Fruit fly (Drosophila melanogaster) whole organism, adult: ENCODE data around the gene CG32264.

Experiments used
- CG11617 ChIP-seq: fragments of 200-800 bp; sonication (Bioruptor generic); optimal IDR thresholded peaks from 2 replicates; lab custom pipeline; 2017; ENCODE audit warnings: mild to moderate bottlenecking, missing biosample characterization, missing genetic modification reagents, missing genetic modification characterization
- CG12768 ChIP-seq: fragments of 200-800 bp; sonication (Bioruptor generic); optimal IDR thresholded peaks from 2 replicates; lab custom pipeline; 2017; ENCODE audit warnings: missing biosample characterization, missing genetic modification characterization, mild to moderate bottlenecking, moderate library complexity, missing genetic modification reagents
- CG14711 ChIP-seq: fragments of 200-800 bp; sonication (Bioruptor generic); optimal IDR thresholded peaks from 2 replicates; lab custom pipeline; 2018; ENCODE audit warnings: missing biosample characterization, mild to moderate bottlenecking, missing genetic modification characterization, moderate library complexity
- CG1620 ChIP-seq: fragments of 200-800 bp; sonication (Bioruptor generic); optimal IDR thresholded peaks from 2 replicates; lab custom pipeline; 2016; ENCODE audit warnings: missing biosample characterization, missing genetic modification characterization
- CG33017 ChIP-seq: fragments of 200-800 bp; sonication (Bioruptor generic); optimal IDR thresholded peaks from 2 replicates; lab custom pipeline; 2018; ENCODE audit warnings: missing biosample characterization, mild to moderate bottlenecking, missing genetic modification characterization, moderate library complexity
- CG5204 ChIP-seq: fragments of 200-800 bp; sonication (Bioruptor generic); optimal IDR thresholded peaks from 2 replicates; lab custom pipeline; 2016; ENCODE audit warnings: missing biosample characterization, missing genetic modification characterization
- CG7045 ChIP-seq: fragments of 200-800 bp; sonication (Bioruptor generic); optimal IDR thresholded peaks from 2 replicates; lab custom pipeline; 2017; ENCODE audit warnings: missing biosample characterization, mild to moderate bottlenecking, missing genetic modification characterization
- CG7101 ChIP-seq: fragments of 200-800 bp; sonication (Bioruptor generic); optimal IDR thresholded peaks from 2 replicates; lab custom pipeline; 2018; ENCODE audit warnings: missing biosample characterization, mild to moderate bottlenecking, missing genetic modification characterization, moderate library complexity
- Clk ChIP-seq: fragments of 200-800 bp; sonication (Bioruptor generic); optimal IDR thresholded peaks from 2 replicates; lab custom pipeline; 2017; ENCODE audit warnings: missing biosample characterization, missing genetic modification characterization
- Crg-1 ChIP-seq: fragments of 200-800 bp; sonication (Bioruptor generic); optimal IDR thresholded peaks from 2 replicates; lab custom pipeline; 2016; ENCODE audit warnings: missing biosample characterization, missing genetic modification characterization
- Hr96 ChIP-seq: fragments of 200-800 bp; sonication (Bioruptor generic); optimal IDR thresholded peaks from 2 replicates; lab custom pipeline; 2016; ENCODE audit warnings: missing biosample characterization, missing genetic modification characterization
- Mnt ChIP-seq: fragments of 200-800 bp; sonication (Bioruptor generic); optimal IDR thresholded peaks from 2 replicates; lab custom pipeline; 2016; ENCODE audit warnings: missing biosample characterization, mild to moderate bottlenecking, missing genetic modification characterization
- bab1 ChIP-seq: fragments of 200-800 bp; sonication (Bioruptor generic); optimal IDR thresholded peaks from 3 replicates; lab custom pipeline; 2019; ENCODE audit warnings: missing biosample characterization, mild to moderate bottlenecking, missing genetic modification characterization, moderate library complexity
- cic ChIP-seq: fragments of 200-800 bp; sonication (Bioruptor generic); optimal IDR thresholded peaks from 2 replicates; lab custom pipeline; 2017; ENCODE audit warnings: missing biosample characterization, mild to moderate bottlenecking, missing genetic modification characterization, moderate library complexity
- cnc ChIP-seq, 2 experiments: fragments of >200 bp; optimal IDR thresholded peaks; 2 replicates each; lab custom pipeline; 2017
- kay ChIP-seq: fragments of 200-800 bp; sonication (Bioruptor generic); peaks from one replicate; lab custom pipeline; 2016; ENCODE audit warnings: missing biosample characterization, missing genetic modification characterization, borderline replicate concordance
- ovo ChIP-seq: fragments of 200-800 bp; sonication (Bioruptor generic); optimal IDR thresholded peaks from 2 replicates; lab custom pipeline; 2016; ENCODE audit warnings: missing biosample characterization, missing genetic modification characterization
- pad ChIP-seq: fragments of 200-800 bp; sonication (Bioruptor generic); optimal IDR thresholded peaks from 3 replicates; lab custom pipeline; 2017; ENCODE audit warnings: missing biosample characterization, missing genetic modification characterization, mild to moderate bottlenecking, moderate library complexity, missing genetic modification reagents
- tj ChIP-seq: fragments of 200-800 bp; sonication (Bioruptor generic); optimal IDR thresholded peaks from 3 replicates; lab custom pipeline; 2017; ENCODE audit warnings: missing biosample characterization, mild to moderate bottlenecking, missing genetic modification characterization, moderate library complexity
- toe ChIP-seq: fragments of 200-800 bp; sonication (Bioruptor generic); optimal IDR thresholded peaks from 2 replicates; lab custom pipeline; 2016; ENCODE audit warnings: missing biosample characterization, missing genetic modification characterization

Gene CG32264

DNA sequence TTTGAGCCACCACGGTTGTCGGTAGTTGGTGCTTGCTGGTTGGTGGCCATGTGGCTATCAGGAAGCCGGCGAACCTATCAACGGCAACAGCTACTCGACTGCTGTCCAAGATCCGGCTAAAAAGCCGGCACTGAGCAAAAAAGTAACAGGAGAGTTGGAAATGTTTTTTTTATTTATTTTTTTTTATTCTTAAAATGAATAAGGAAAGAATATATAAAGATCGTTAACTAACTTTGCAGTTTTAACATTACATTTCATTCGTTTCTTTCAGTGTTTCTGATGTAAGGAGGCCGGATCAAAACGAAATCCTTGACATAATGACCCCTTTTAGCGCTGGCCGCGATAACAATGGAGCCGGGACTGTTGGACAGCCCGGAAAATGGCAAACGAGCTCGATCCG is 122.3 kb downstream of the CG32264 start:
- TF ChIP-seq tj (GFP tag; lab: Kevin White, UChicago) = no peak

DNA sequence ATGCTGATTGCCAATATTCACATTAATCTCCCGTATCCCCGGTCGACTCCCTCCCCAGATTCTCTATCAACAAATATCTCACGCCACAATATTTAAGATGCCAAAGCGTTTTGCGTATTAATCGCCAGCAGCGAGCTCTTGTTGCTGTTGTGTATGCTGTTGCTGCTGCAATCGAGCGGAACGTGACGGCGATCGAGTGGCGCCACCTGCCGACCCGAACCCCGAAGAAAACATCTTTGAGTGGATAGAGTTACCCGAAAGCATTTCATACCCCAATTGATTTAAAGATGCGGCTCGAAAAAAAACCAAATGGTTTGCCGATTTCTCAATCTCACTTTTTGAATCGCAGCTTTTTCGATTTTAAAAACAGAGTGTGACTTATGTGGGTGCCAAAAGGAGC is 127.9 kb downstream of the CG32264 start:
- TF ChIP-seq pad (no peak), tj (GFP tag; lab: Kevin White, UChicago) (no peak), kay (GFP tag; lab: Kevin White, UChicago) (no peak), bab1 (no peak), CG7045 (GFP tag; lab: Kevin White, UChicago) (no peak), CG12768 (no peak), CG33017 (tag; lab: Kevin White, UChicago) (no peak), Clk (GFP tag; lab: Kevin White, UChicago) (no peak), CG5204 (no peak), Hr96 (no peak), toe (GFP tag; lab: Kevin White, UChicago) (no peak), Mnt (GFP tag; lab: Kevin White, UChicago) (no peak), cnc (optimal IDR thresholded peaks at IDR 0.05; lab: Kevin White, UChicago) (no peak), Crg-1 (GFP tag; lab: Kevin White, UChicago) (no peak), CG11617 (GFP tag; lab: Kevin White, UChicago) (no peak), CG14711 (tag; lab: Kevin White, UChicago) (no peak)

DNA sequence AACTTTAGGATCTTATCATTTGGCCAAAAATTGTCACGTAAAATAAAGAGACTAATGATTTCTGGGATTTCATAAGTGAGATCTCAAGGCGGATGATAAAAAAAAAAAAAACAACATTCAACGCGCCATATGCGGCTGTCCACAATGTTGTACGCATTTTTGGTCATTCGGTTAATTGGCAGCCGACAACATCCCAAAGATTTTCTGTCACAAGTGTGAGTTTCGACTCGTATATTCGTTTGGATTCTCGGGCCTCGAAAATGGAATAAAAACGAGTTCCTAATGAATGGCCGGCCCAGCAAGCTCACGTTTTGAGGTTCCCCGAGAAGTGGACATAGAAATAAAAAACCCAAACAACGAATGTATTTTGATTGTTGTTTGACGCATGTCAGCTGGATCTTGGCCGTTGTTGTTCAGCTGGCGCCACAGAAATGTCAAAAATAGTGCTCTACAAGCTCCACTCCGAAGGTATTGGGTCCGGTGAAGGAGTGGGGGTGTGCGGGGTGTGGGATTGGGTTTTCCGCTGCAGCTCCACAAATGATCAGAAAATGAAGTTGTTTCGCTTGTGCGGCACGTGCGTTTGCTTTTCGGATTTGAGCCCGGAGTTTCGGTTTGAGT is 133.7 kb downstream of the CG32264 start:
- TF ChIP-seq kay (GFP tag; lab: Kevin White, UChicago) (no peak), Mnt (GFP tag; lab: Kevin White, UChicago) (no peak), Crg-1 (GFP tag; lab: Kevin White, UChicago) (no peak), toe (GFP tag; lab: Kevin White, UChicago) (no peak), tj (GFP tag; lab: Kevin White, UChicago) (no peak), CG1620 (GFP tag; lab: Kevin White, UChicago) (no peak), cnc (optimal IDR thresholded peaks at IDR 0.05; lab: Kevin White, UChicago) (no peak), CG11617 (GFP tag; lab: Kevin White, UChicago) (no peak), CG5204 (no peak), ovo (GFP tag; lab: Kevin White, UChicago) (no peak), CG7101 (tag; lab: Kevin White, UChicago) (no peak), CG12768 (no peak)

DNA sequence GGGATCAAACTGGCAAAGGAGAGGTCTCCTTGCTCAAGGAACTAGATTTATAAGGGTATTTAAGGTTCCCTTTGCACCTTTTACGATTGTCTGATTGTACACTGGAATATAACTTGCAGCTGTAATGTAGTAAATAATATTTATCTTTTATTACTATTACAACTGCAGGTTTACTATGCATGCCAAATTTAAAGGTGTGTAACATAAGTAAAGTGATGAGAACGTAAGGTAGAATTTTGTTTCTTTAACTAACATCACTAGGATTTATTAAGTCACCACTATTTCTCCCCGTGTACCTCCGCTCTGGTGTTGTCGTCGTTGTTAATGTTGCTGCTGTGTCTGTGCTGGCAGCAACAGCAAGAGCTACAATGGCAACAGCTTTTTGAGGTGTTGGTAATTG is 138.7 kb downstream of the CG32264 start:
- no peak for TF ChIP-seq cic (GFP tag; lab: Kevin White, UChicago)
- no peak for TF ChIP-seq CG33017 (tag; lab: Kevin White, UChicago)
- TF ChIP-seq CG14711 (tag; lab: Kevin White, UChicago) = no peak
- no peak for TF ChIP-seq Hr96
- TF ChIP-seq cnc (optimal IDR thresholded peaks at IDR 0.05; lab: Kevin White, UChicago) = no peak
- no peak for TF ChIP-seq CG12768
- no peak for TF ChIP-seq CG5204
- TF ChIP-seq CG1620 (GFP tag; lab: Kevin White, UChicago) = no peak
- no peak for TF ChIP-seq tj (GFP tag; lab: Kevin White, UChicago)
- TF ChIP-seq CG7045 (GFP tag; lab: Kevin White, UChicago) = no peak

DNA sequence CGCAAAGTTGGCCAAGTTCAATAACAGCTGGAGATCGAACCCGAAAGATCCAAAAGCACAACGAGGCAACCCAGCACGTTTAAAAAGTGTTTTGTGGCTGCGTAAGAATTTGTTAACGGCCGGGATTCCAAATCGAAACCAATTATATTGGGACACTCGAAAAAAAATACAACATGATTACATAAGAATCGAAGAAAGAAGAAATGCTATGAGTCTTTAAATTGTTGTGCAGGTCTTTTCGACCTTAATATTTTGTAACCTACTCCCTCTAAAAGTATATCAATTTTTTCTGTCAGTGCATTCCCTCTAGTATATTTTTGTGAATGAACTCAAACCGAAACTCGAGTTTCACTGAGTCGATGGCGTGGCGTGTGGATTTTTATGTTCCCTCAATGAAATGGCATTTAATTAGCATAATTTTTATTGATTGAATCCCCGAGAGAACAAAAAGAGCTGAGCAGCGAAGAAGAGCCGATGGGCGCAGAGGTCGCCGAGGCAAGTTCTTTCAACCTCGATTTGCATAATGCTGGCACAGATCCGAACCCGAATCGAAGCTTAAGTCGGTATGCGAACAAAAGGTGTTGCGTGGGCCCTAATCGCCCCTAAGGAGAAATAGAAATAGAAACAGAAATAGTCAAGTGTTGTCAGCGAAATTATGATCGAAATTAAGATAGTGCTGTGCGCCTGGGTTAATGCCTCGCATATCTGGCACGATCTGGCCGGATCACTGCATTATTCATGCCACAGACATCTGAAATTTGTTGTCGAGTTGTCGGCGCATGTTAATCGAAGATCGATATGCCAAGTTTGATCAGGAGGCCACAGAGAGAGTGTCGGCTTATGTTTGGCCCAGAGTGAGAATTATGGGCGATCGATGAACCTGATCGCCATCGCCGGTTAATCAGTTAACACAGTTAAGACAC is 140.7 kb downstream of the CG32264 start:
- TF ChIP-seq tj (GFP tag; lab: Kevin White, UChicago) (no peak), CG7101 (tag; lab: Kevin White, UChicago) (no peak), cic (GFP tag; lab: Kevin White, UChicago) (no peak), CG14711 (tag; lab: Kevin White, UChicago) (no peak), Mnt (GFP tag; lab: Kevin White, UChicago) (no peak), CG5204 (no peak), Crg-1 (GFP tag; lab: Kevin White, UChicago) (no peak), toe (GFP tag; lab: Kevin White, UChicago) (no peak), CG1620 (GFP tag; lab: Kevin White, UChicago) (no peak), bab1 (no peak), CG7045 (GFP tag; lab: Kevin White, UChicago) (no peak), ovo (GFP tag; lab: Kevin White, UChicago) (no peak), pad (no peak), kay (GFP tag; lab: Kevin White, UChicago) (no peak), CG33017 (tag; lab: Kevin White, UChicago) (no peak), Hr96 (no peak), CG12768 (no peak)
